Fruit fly (Drosophila melanogaster) whole organism, embryonic: Measurements from ENCODE around the gene Sec24CD.

Source experiments
- Bdp1 ChIP-seq: fragments of 200-800 bp; sonication (Bioruptor generic); optimal IDR thresholded peaks from 3 replicates; lab custom pipeline; 2016; ENCODE audit warnings: missing biosample characterization, missing genetic modification characterization
- CG10147 ChIP-seq: fragments of 200-800 bp; sonication (Bioruptor generic); optimal IDR thresholded peaks from 2 replicates; lab custom pipeline; 2019; ENCODE audit warnings: missing biosample characterization, mild to moderate bottlenecking, missing genetic modification characterization, moderate library complexity
- CG10979 ChIP-seq: fragments of 200-800 bp; sonication (Bioruptor generic); optimal IDR thresholded peaks from 2 replicates; lab custom pipeline; 2018; ENCODE audit warnings: missing biosample characterization, mild to moderate bottlenecking, missing genetic modification characterization, moderate library complexity
- CG11560 ChIP-seq: fragments of 200-800 bp; sonication (Bioruptor generic); IDR thresholded peaks from 3 replicates; pipeline ENCODE4 v1.3.6; 2022; ENCODE audit warnings: missing biosample characterization, missing genetic modification characterization
- CG14050 ChIP-seq: fragments of 200-800 bp; sonication (Bioruptor generic); IDR thresholded peaks from 3 replicates; pipeline ENCODE4 v1.3.6; 2022; ENCODE audit warnings: missing biosample characterization, missing genetic modification characterization
- CG15479 ChIP-seq: fragments of 200-800 bp; sonication (Bioruptor generic); optimal IDR thresholded peaks from 3 replicates; lab custom pipeline; 2019; ENCODE audit warnings: missing biosample characterization, mild to moderate bottlenecking, missing genetic modification characterization, moderate library complexity
- CG1603 ChIP-seq: fragments of 200-800 bp; sonication (Bioruptor generic); optimal IDR thresholded peaks from 2 replicates; lab custom pipeline; 2019; ENCODE audit warnings: missing biosample characterization, mild to moderate bottlenecking, missing genetic modification characterization, moderate library complexity
- CG17186 ChIP-seq: fragments of 200-800 bp; sonication (Bioruptor generic); optimal IDR thresholded peaks from 3 replicates; lab custom pipeline; 2017; ENCODE audit warnings: missing biosample characterization, missing genetic modification reagents, missing genetic modification characterization
- CG42726 ChIP-seq: fragments of 200-800 bp; sonication (Bioruptor generic); IDR thresholded peaks from 2 replicates; pipeline ENCODE4 v1.3.6; 2022; ENCODE audit warnings: missing biosample characterization, missing genetic modification characterization; ENCODE audit not compliant: partially characterized antibody
- CG4282 ChIP-seq: fragments of 200-800 bp; sonication (Bioruptor generic); optimal IDR thresholded peaks from 2 replicates; lab custom pipeline; 2016; ENCODE audit warnings: missing biosample characterization, missing genetic modification characterization
- CG4707 ChIP-seq: fragments of 200-800 bp; sonication (Bioruptor generic); optimal IDR thresholded peaks from 2 replicates; lab custom pipeline; 2018; ENCODE audit warnings: missing biosample characterization, mild to moderate bottlenecking, missing genetic modification characterization, moderate library complexity
- CG6654 ChIP-seq: fragments of 200-800 bp; sonication (Bioruptor generic); optimal IDR thresholded peaks from 2 replicates; lab custom pipeline; 2017; ENCODE audit warnings: missing biosample characterization, mild to moderate bottlenecking, missing genetic modification characterization
- CG6791 ChIP-seq: fragments of 200-800 bp; sonication (Bioruptor generic); IDR thresholded peaks from 3 replicates; pipeline ENCODE4 v1.3.6; 2022; ENCODE audit warnings: missing biosample characterization, missing genetic modification characterization; ENCODE audit not compliant: partially characterized antibody
- CG6813 ChIP-seq: fragments of 200-800 bp; sonication (Bioruptor generic); optimal IDR thresholded peaks from 2 replicates; lab custom pipeline; 2017; ENCODE audit warnings: missing biosample characterization, missing genetic modification characterization, mild to moderate bottlenecking, moderate library complexity, missing genetic modification reagents
- CG7271 ChIP-seq: fragments of 200-800 bp; sonication (Bioruptor generic); optimal IDR thresholded peaks from 2 replicates; lab custom pipeline; 2018; ENCODE audit warnings: missing biosample characterization, mild to moderate bottlenecking, missing genetic modification characterization, moderate library complexity
- CG7963 ChIP-seq: fragments of 200-800 bp; sonication (Bioruptor generic); IDR thresholded peaks from 3 replicates; pipeline ENCODE4 v1.3.6; 2022; ENCODE audit warnings: missing biosample characterization, missing genetic modification characterization; ENCODE audit not compliant: partially characterized antibody
- CG9437 ChIP-seq: fragments of 200-800 bp; sonication (Bioruptor generic); optimal IDR thresholded peaks from 2 replicates; lab custom pipeline; 2018; ENCODE audit warnings: missing biosample characterization, mild to moderate bottlenecking, missing genetic modification characterization
- CHES-1-like ChIP-seq: fragments of 200-800 bp; sonication (Bioruptor generic); optimal IDR thresholded peaks from 2 replicates; lab custom pipeline; 2016; ENCODE audit warnings: missing biosample characterization, missing genetic modification characterization
- D19A ChIP-seq: fragments of 200-800 bp; optimal IDR thresholded peaks from 3 replicates; lab custom pipeline; 2019; ENCODE audit warnings: missing biosample characterization, mild to moderate bottlenecking, missing genetic modification characterization, moderate library complexity
- Dll ChIP-seq: fragments of 200-800 bp; sonication (Bioruptor generic); IDR thresholded peaks from 4 replicates; pipeline ENCODE4 v1.3.6; 2022; ENCODE audit warnings: missing biosample characterization, missing genetic modification characterization; ENCODE audit not compliant: partially characterized antibody
- Ets97D ChIP-seq: fragments of 200-800 bp; sonication (Bioruptor generic); optimal IDR thresholded peaks from 3 replicates; lab custom pipeline; 2016; ENCODE audit warnings: missing biosample characterization, missing genetic modification characterization
- Fer1 ChIP-seq: fragments of 200-800 bp; sonication (Bioruptor generic); optimal IDR thresholded peaks from 2 replicates; lab custom pipeline; 2017; ENCODE audit warnings: missing biosample characterization, mild to moderate bottlenecking, missing genetic modification characterization
- GATAe ChIP-seq: fragments of 200-800 bp; sonication (Bioruptor generic); conservative IDR thresholded peaks from 2 replicates; pipeline ENCODE4 v1.3.6; 2022; ENCODE audit warnings: missing biosample characterization, missing genetic modification characterization
- HLH4C ChIP-seq: fragments of 200-800 bp; sonication (Bioruptor generic); IDR thresholded peaks from 3 replicates; pipeline ENCODE4 v1.3.6; 2022; ENCODE audit warnings: missing biosample characterization, missing genetic modification characterization; ENCODE audit not compliant: partially characterized antibody
- Hmx ChIP-seq: fragments of 200-800 bp; sonication (Bioruptor generic); optimal IDR thresholded peaks from 2 replicates; lab custom pipeline; 2016; ENCODE audit warnings: missing biosample characterization, missing genetic modification characterization
- Med ChIP-seq: fragments of 200-800 bp; sonication (Bioruptor generic); peaks from one replicate; lab custom pipeline; 2016; ENCODE audit warnings: missing biosample characterization, missing genetic modification characterization, mild to moderate bottlenecking, inconsistent platforms, moderate library complexity
- Meics ChIP-seq: fragments of 200-800 bp; sonication (Bioruptor generic); optimal IDR thresholded peaks from 2 replicates; lab custom pipeline; 2017; ENCODE audit warnings: missing biosample characterization, mild to moderate bottlenecking, missing genetic modification characterization
- Oaz ChIP-seq: fragments of 200-800 bp; sonication (Bioruptor generic); IDR thresholded peaks from 2 replicates; pipeline ENCODE4 v1.3.6; 2022; ENCODE audit warnings: missing biosample characterization, missing genetic modification characterization
- Pdp1 ChIP-seq, 2 experiments: fragments of 200-800 bp; sonication (Bioruptor generic); optimal IDR thresholded peaks; 3 replicates each; lab custom pipeline; 2016; ENCODE audit warnings: missing biosample characterization in 2 of 2, missing genetic modification characterization in 2 of 2, mild to moderate bottlenecking in 1 of 2, moderate library complexity in 1 of 2
- Sin3A ChIP-seq: fragments of >200 bp; optimal IDR thresholded peaks from 2 replicates; lab custom pipeline; 2018
- Trl ChIP-seq, 3 experiments: fragments of >200 bp in 2 of 3; fragments of 200-800 bp in 1 of 3; sonication (Bioruptor generic) in 1 of 3; optimal IDR thresholded peaks; 2 replicates in 1 of 3; 3 replicates in 2 of 3; lab custom pipeline; 2016 to 2017; ENCODE audit warnings: missing biosample characterization in 1 of 3, missing genetic modification characterization in 1 of 3
- amos ChIP-seq: fragments of 200-800 bp; sonication (Bioruptor generic); IDR thresholded peaks from 2 replicates; pipeline ENCODE4 v1.3.6; 2022; ENCODE audit warnings: missing biosample characterization, missing genetic modification characterization; ENCODE audit not compliant: partially characterized antibody
- ash1 ChIP-seq: fragments of 200-800 bp; sonication (Bioruptor generic); optimal IDR thresholded peaks from 2 replicates; lab custom pipeline; 2018; ENCODE audit warnings: missing biosample characterization, mild to moderate bottlenecking, missing genetic modification characterization
- bbx ChIP-seq: fragments of 200-800 bp; sonication (Bioruptor generic); IDR thresholded peaks from 2 replicates; pipeline ENCODE4 v1.3.6; 2022; ENCODE audit warnings: missing biosample characterization, missing genetic modification characterization; ENCODE audit not compliant: partially characterized antibody
- cg ChIP-seq: fragments of 200-800 bp; sonication (Bioruptor generic); optimal IDR thresholded peaks from 3 replicates; lab custom pipeline; 2019; ENCODE audit warnings: missing biosample characterization, mild to moderate bottlenecking, missing genetic modification characterization, moderate library complexity
- chn ChIP-seq: fragments of 200-800 bp; sonication (Bioruptor generic); optimal IDR thresholded peaks from 2 replicates; lab custom pipeline; 2016; ENCODE audit warnings: missing biosample characterization, missing genetic modification characterization
- ci ChIP-seq: fragments of 200-800 bp; sonication (Bioruptor generic); IDR thresholded peaks from 3 replicates; pipeline ENCODE4 v1.3.6; 2022; ENCODE audit warnings: missing biosample characterization, missing genetic modification characterization
- cwo ChIP-seq: fragments of 200-800 bp; sonication (Bioruptor generic); optimal IDR thresholded peaks from 3 replicates; lab custom pipeline; 2017; ENCODE audit warnings: missing biosample characterization, missing genetic modification characterization, mild to moderate bottlenecking, moderate library complexity, missing genetic modification reagents
- exex ChIP-seq: fragments of 200-800 bp; sonication (Bioruptor generic); optimal IDR thresholded peaks from 4 replicates; lab custom pipeline; 2018; ENCODE audit warnings: missing biosample characterization, mild to moderate bottlenecking, missing genetic modification characterization, moderate library complexity
- eyg ChIP-seq: fragments of 200-800 bp; sonication (Bioruptor generic); optimal IDR thresholded peaks from 3 replicates; lab custom pipeline; 2016; ENCODE audit warnings: missing biosample characterization, missing genetic modification characterization
- h ChIP-seq: fragments of >200 bp; optimal IDR thresholded peaks from 2 replicates; lab custom pipeline; 2017
- kah ChIP-seq: fragments of 200-800 bp; sonication (Bioruptor generic); optimal IDR thresholded peaks from 2 replicates; lab custom pipeline; 2018; ENCODE audit warnings: missing biosample characterization, mild to moderate bottlenecking, missing genetic modification characterization
- oc ChIP-seq: fragments of 200-800 bp; sonication (Bioruptor generic); optimal IDR thresholded peaks from 2 replicates; lab custom pipeline; 2018; ENCODE audit warnings: missing biosample characterization, mild to moderate bottlenecking, missing genetic modification characterization, moderate library complexity
- slbo ChIP-seq: fragments of 200-800 bp; sonication (Bioruptor generic); IDR thresholded peaks from 2 replicates; pipeline ENCODE4 v1.3.6; 2022; ENCODE audit warnings: missing biosample characterization, missing genetic modification characterization
- tio ChIP-seq: fragments of 200-800 bp; sonication (Bioruptor generic); optimal IDR thresholded peaks from 2 replicates; lab custom pipeline; 2017; ENCODE audit warnings: missing biosample characterization, missing genetic modification characterization, inconsistent platforms
- trem ChIP-seq: fragments of 200-800 bp; optimal IDR thresholded peaks from 3 replicates; lab custom pipeline; 2019; ENCODE audit warnings: missing biosample characterization, mild to moderate bottlenecking, missing genetic modification characterization, moderate library complexity
- wdn ChIP-seq: fragments of 200-800 bp; sonication (Bioruptor generic); IDR thresholded peaks from 2 replicates; pipeline ENCODE4 v1.3.6; 2022; ENCODE audit warnings: missing biosample characterization, missing genetic modification characterization
- zf30C ChIP-seq: fragments of 200-800 bp; sonication (Bioruptor generic); optimal IDR thresholded peaks from 3 replicates; lab custom pipeline; 2018; ENCODE audit warnings: missing biosample characterization, mild to moderate bottlenecking, missing genetic modification characterization

The Sec24CD gene

DNA sequence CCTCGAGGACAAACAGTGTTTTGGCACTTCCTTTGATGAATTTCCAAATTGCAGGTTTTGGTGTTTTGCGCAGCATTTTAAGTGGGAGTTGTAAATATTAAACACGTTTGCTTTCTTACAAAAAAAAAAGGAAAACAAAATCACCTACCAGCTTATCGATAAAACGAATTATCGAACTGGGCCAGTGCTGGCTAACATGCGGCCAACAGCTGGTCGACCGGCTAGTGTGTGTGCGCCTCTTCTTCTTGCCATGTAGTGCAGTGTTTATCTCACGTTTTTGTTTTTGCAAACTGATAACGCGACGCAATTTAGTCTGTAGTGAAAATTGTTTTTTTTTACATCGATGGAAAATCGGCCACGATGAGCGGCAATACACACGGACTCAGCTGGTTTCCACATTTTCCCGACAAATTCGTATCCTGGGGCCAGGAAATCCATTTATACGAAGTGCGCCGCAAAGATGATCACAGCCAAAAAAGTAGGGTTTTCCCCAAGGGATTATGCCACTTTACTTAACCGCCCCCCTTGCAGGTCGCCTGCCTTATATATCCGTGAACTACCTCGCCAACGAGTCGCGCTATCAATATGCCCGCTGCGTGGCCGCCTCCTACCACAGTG, 19.5 kb downstream of the Sec24CD start, which contains the start of the genes CG15386, CG42371 and mio (continued):
- TF ChIP-seq CG4707 (GFP tag; lab: Kevin White, UChicago) (no peak), CG6654 (GFP tag; lab: Kevin White, UChicago) (no peak), Bdp1 (GFP tag; lab: Kevin White, UChicago) (no peak), CG6791 (GFP tag; lab: Robert Waterston, UW) (peak; percentile 65; the same call in 2 of the 3 replicates), Trl (optimal IDR thresholded peaks at IDR 0.05; lab: Kevin White, UChicago) (no peak), Trl (GFP tag; optimal IDR thresholded peaks at IDR 0.05; lab: Kevin White, UChicago) (peak; percentile 41), tio (no peak), chn (GFP tag; lab: Kevin White, UChicago) (no peak), CG15479 (peak; percentile 20), HLH4C (GFP tag; lab: Robert Waterston, UW) (no peak; the same call in 2 of the 3 replicates), CG7271 (tag; lab: Kevin White, UChicago) (no peak), kah (GFP tag; lab: Kevin White, UChicago) (no peak), GATAe (GFP tag; lab: Robert Waterston, UW) (peak; percentile 46; the same call in 1 of the 2 replicates), trem (peak; percentile 8), bbx (GFP tag; lab: Robert Waterston, UW) (peak; percentile 53; the same call in 1 of the 2 replicates), amos (peak; percentile 55; the same call in 1 of the 2 replicates), Fer1 (GFP tag; lab: Kevin White, UChicago) (peak; percentile 42), ci (peak; percentile 65), Sin3A (peak; percentile 34), CG9437 (GFP tag; lab: Kevin White, UChicago) (no peak), slbo (GFP tag; lab: Robert Waterston, UW) (peak; percentile 19; the same call in 1 of the 2 replicates), D19A (tag; lab: Kevin White, UChicago) (no peak), CG11560 (tag; lab: Robert Waterston, UW) (no peak), CG4282 (GFP tag; lab: Kevin White, UChicago) (no peak), h (lab: Kevin White, UChicago) (no peak), Dll (GFP tag; lab: Robert Waterston, UW) (peak; percentile 61; the same call in 2 of the 4 replicates), CG10147 (GFP tag; lab: Kevin White, UChicago) (no peak), CHES-1-like (GFP tag; lab: Kevin White, UChicago) (peak; percentile 59), ash1 (no peak), Oaz (GFP tag; lab: Robert Waterston, UW) (no peak), CG6813 (GFP tag; lab: Kevin White, UChicago) (no peak), CG17186 (peak; percentile 39), cg (GFP tag; lab: Kevin White, UChicago) (peak; percentile 71), Pdp1 (GFP tag; optimal IDR thresholded peaks at IDR 0.05; lab: Kevin White, UChicago) (peak in 1 of 2 experiments; percentile 68), zf30C (GFP tag; lab: Kevin White, UChicago) (no peak), CG7963 (GFP tag; lab: Robert Waterston, UW) (no peak), CG14050 (no peak), CG10979 (tag; lab: Kevin White, UChicago) (no peak), exex (tag; lab: Kevin White, UChicago) (peak; percentile 28), CG1603 (tag; lab: Kevin White, UChicago) (peak; percentile 41), Meics (GFP tag; lab: Kevin White, UChicago) (no peak), Ets97D (GFP tag; lab: Kevin White, UChicago) (peak; percentile 52), Hmx (GFP tag; lab: Kevin White, UChicago) (no peak), cwo (GFP tag; lab: Kevin White, UChicago) (peak; percentile 57), oc (no peak), CG42726 (0 out of 2 replicates have a peak, but pooled peaks have one; percentile 40), wdn (0 out of 2 replicates have a peak, but pooled peaks have one; percentile 19), eyg (GFP tag; lab: Kevin White, UChicago) (no peak), Med (GFP tag; lab: Kevin White, UChicago) (peak; percentile 85)
